Worm (Caenorhabditis elegans): Measurements from ENCODE around the gene gst-8.
"Not testable (repeated sequence)": the region's sequence is repeated elsewhere in the genome, so short reads cannot be mapped to it uniquely, and the experiment has no call there.

gst-8 gene

ce11 chrII:4902035-4902434 is 18.5 kb downstream of the gst-8 start, which contains the start of gene R05F9.9:
R05F9.9 (minus strand) TSS chrII:4902100.
- peak; percentile 70 for TF ChIP-seq unc-55 (GFP tag; optimal IDR thresholded peaks at IDR 0.05)
- TF ChIP-seq alr-1 (tag; optimal IDR thresholded peaks at IDR 0.05), result no peak
- TF ChIP-seq lin-13 (GFP tag; optimal IDR thresholded peaks at IDR 0.05), result peak; percentile 16
- peak; percentile 2 for TF ChIP-seq nhr-129 (tag; optimal IDR thresholded peaks at IDR 0.05)
- peak; percentile 82 for TF ChIP-seq ztf-4 (tag; optimal IDR thresholded peaks at IDR 0.05)
- TF ChIP-seq lin-39 (tag; optimal IDR thresholded peaks at IDR 0.05), result no peak
- TF ChIP-seq nhr-237 (tag; optimal IDR thresholded peaks at IDR 0.05), result no peak
- no peak for TF ChIP-seq unc-39 (tag; optimal IDR thresholded peaks at IDR 0.05)
- TF ChIP-seq lsy-2 (tag; optimal IDR thresholded peaks at IDR 0.05), result peak in 1 of 2 experiments; percentile 74
- peak; percentile 62 for TF ChIP-seq ama-1 (optimal IDR thresholded peaks at IDR 0.05)
- TF ChIP-seq ztf-11 (tag; optimal IDR thresholded peaks at IDR 0.05), result no peak
- peak; percentile 67 for TF ChIP-seq C34F6.9 (tag; optimal IDR thresholded peaks at IDR 0.05)
- peak; percentile 15 for TF ChIP-seq gmeb-1 (tag; optimal IDR thresholded peaks at IDR 0.05)
- TF ChIP-seq crh-2 (tag; optimal IDR thresholded peaks at IDR 0.05), result peak; percentile 72

ce11 chrII:4903696-4904095 is 20.2 kb downstream of the gst-8 start, which contains the start of gene sgt-1:
sgt-1 (minus strand) TSS chrII:4903796.
- not testable (repeated sequence) for TF ChIP-seq nhr-129 (tag; optimal IDR thresholded peaks at IDR 0.05); elt-3 (tag; optimal IDR thresholded peaks at IDR 0.05); unc-55 (GFP tag; optimal IDR thresholded peaks at IDR 0.05)

- peak; percentile 71 for TF ChIP-seq gmeb-1 (tag; optimal IDR thresholded peaks at IDR 0.05)
- TF ChIP-seq nhr-129 (tag; optimal IDR thresholded peaks at IDR 0.05), result peak; percentile 89
- TF ChIP-seq C34F6.9 (tag; optimal IDR thresholded peaks at IDR 0.05), result peak; percentile 92
- TF ChIP-seq sma-9 (GFP tag; optimal IDR thresholded peaks at IDR 0.05), result peak; percentile 70
- TF ChIP-seq sma-9 (tag; optimal IDR thresholded peaks at IDR 0.05), result no peak
- TF ChIP-seq elt-1 (tag; optimal IDR thresholded peaks at IDR 0.05), result no peak
- TF ChIP-seq ceh-16 (tag; optimal IDR thresholded peaks at IDR 0.05), result no peak
- TF ChIP-seq F13H6.1 (tag; optimal IDR thresholded peaks at IDR 0.05), result peak; percentile 76
- TF ChIP-seq ztf-4 (tag; optimal IDR thresholded peaks at IDR 0.05), result peak; percentile 39
- peak; percentile 71 for TF ChIP-seq fos-1 (tag; optimal IDR thresholded peaks at IDR 0.05)
- TF ChIP-seq ztf-1 (GFP tag; conservative IDR thresholded peaks at IDR 0.05), result no peak
- peak; percentile 38 to 59 for TF ChIP-seq mdl-1 (tag; optimal IDR thresholded peaks at IDR 0.05)
- peak; percentile 51 for TF ChIP-seq zag-1 (tag; optimal IDR thresholded peaks at IDR 0.05)
- TF ChIP-seq nhr-237 (tag; optimal IDR thresholded peaks at IDR 0.05), result no peak
- TF ChIP-seq mbf-1 (tag; optimal IDR thresholded peaks at IDR 0.05), result no peak
- peak; percentile 93 for TF ChIP-seq unc-55 (GFP tag; optimal IDR thresholded peaks at IDR 0.05)
- TF ChIP-seq ama-1 (optimal IDR thresholded peaks at IDR 0.05), result peak; percentile 59
- TF ChIP-seq mab-5 (tag; optimal IDR thresholded peaks at IDR 0.05), result peak; percentile 25
- TF ChIP-seq snpc-4 (tag; optimal IDR thresholded peaks at IDR 0.05), result peak; percentile 64
- TF ChIP-seq lsy-2 (tag; optimal IDR thresholded peaks at IDR 0.05), result peak in 1 of 2 experiments; percentile 83
- TF ChIP-seq sem-4 (tag; optimal IDR thresholded peaks at IDR 0.05), result peak; percentile 43
- peak; percentile 41 for TF ChIP-seq lin-11 (tag; optimal IDR thresholded peaks at IDR 0.05)
- TF ChIP-seq crh-2 (tag; optimal IDR thresholded peaks at IDR 0.05), result peak; percentile 87
- no peak for TF ChIP-seq skn-1 (tag; optimal IDR thresholded peaks at IDR 0.05)
- peak; percentile 6 for TF ChIP-seq nhr-6 (tag; optimal IDR thresholded peaks at IDR 0.05)
- TF ChIP-seq nhr-25 (tag; optimal IDR thresholded peaks at IDR 0.05), result peak; percentile 69
- peak; percentile 31 for TF ChIP-seq nhr-21 (tag; optimal IDR thresholded peaks at IDR 0.05)
- no peak for TF ChIP-seq ztf-11 (tag; optimal IDR thresholded peaks at IDR 0.05)
- TF ChIP-seq lin-13 (GFP tag; optimal IDR thresholded peaks at IDR 0.05), result peak; percentile 58
- no peak for TF ChIP-seq alr-1 (tag; optimal IDR thresholded peaks at IDR 0.05)
Observed at ce11 chrII:4904277-4904676, 20.8 kb downstream of the gst-8 start.

- TF ChIP-seq unc-39 (tag; optimal IDR thresholded peaks at IDR 0.05) (no peak), ztf-1 (GFP tag; conservative IDR thresholded peaks at IDR 0.05) (no peak), nhr-237 (tag; optimal IDR thresholded peaks at IDR 0.05) (no peak), nhr-6 (tag; optimal IDR thresholded peaks at IDR 0.05) (no peak), unc-62 (GFP tag; optimal IDR thresholded peaks at IDR 0.05) (no peak), lin-39 (tag; optimal IDR thresholded peaks at IDR 0.05) (no peak), sem-4 (tag; optimal IDR thresholded peaks at IDR 0.05) (no peak), fos-1 (tag; optimal IDR thresholded peaks at IDR 0.05) (no peak), peb-1 (tag; optimal IDR thresholded peaks at IDR 0.05) (no peak), dmd-4 (tag; optimal IDR thresholded peaks at IDR 0.05) (no peak), ceh-16 (tag; optimal IDR thresholded peaks at IDR 0.05) (no peak), Y55F3AM.14 (GFP tag; optimal IDR thresholded peaks at IDR 0.05) (no peak), ceh-82 (tag; optimal IDR thresholded peaks at IDR 0.05) (no peak), nhr-10 (tag; optimal IDR thresholded peaks at IDR 0.05) (no peak), nhr-21 (tag; optimal IDR thresholded peaks at IDR 0.05) (no peak), snpc-4 (tag; optimal IDR thresholded peaks at IDR 0.05) (no peak), crh-2 (tag; optimal IDR thresholded peaks at IDR 0.05) (no peak), lin-11 (tag; optimal IDR thresholded peaks at IDR 0.05) (no peak), sma-9 (GFP tag; optimal IDR thresholded peaks at IDR 0.05) (no peak), sma-9 (tag; optimal IDR thresholded peaks at IDR 0.05) (no peak)
Observed at ce11 chrII:4904778-4905177, 21.3 kb downstream of the gst-8 start, which contains the start of gene btbd-10. btbd-10 (plus strand) TSS chrII:4905008.
